Worm (Caenorhabditis elegans) whole organism, L3 larva: ENCODE measurements around the gene abce-1.

ENCODE experiments used
- egl-27 ChIP-seq: sonication (generic microtip); optimal IDR thresholded peaks from 4 replicates; lab custom pipeline; 2017; ENCODE audit warnings: missing biosample characterization, missing genetic modification reagents, missing genetic modification characterization
- fos-1 ChIP-seq: fragments of 150-350 bp; optimal IDR thresholded peaks from 2 replicates; lab custom pipeline; 2014; ENCODE audit warnings: missing biosample characterization, missing genetic modification characterization
- pqm-1 ChIP-seq: fragments of 150-350 bp; optimal IDR thresholded peaks from 2 replicates; lab custom pipeline; 2017; ENCODE audit warnings: missing biosample characterization, missing genetic modification characterization, inconsistent platforms
- ztf-4 ChIP-seq: fragments of 150-350 bp; optimal IDR thresholded peaks from 2 replicates; lab custom pipeline; 2014; ENCODE audit warnings: missing biosample characterization, missing genetic modification characterization

DNA sequence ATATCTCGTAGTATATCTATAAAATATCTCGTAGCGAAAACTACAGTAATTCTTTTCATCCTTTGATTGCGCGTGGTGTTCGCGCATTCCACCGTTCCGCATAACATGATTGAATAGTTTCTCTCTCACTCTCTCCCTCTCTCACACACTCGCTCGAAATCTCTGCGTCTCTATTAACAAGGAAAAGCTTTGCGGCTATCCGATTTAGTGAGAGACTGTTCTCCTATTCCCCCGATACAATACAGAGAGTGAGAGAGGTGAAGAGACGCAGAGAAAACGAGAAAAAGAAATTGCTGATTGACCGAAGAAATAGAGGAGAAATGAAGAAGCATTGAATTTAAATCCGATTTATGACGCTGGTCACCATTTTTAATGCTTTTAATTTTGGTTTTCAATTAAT, 28.4 kb downstream of the abce-1 start:
- TF ChIP-seq pqm-1 (no peak), egl-27 (tag; lab: Kevin White, UChicago) (no peak), fos-1 (tag; lab: Kevin White, UChicago) (no peak), ztf-4 (tag; lab: Kevin White, UChicago) (no peak)
